Fruit fly (Drosophila melanogaster): ENCODE measurements around the gene CG43850.

CG43850 gene

dm6 chr2L:13412219-13412618, 3.0 kb upstream of the CG43850 start, which contains the start of gene Flad2:
Flad2 (plus strand) TSS chr2L:13412519.
- TF ChIP-seq OdsH (GFP tag; optimal IDR thresholded peaks at IDR 0.05) (no peak), CG6854 (GFP tag; optimal IDR thresholded peaks at IDR 0.05) (no peak), Hr39 (GFP tag; optimal IDR thresholded peaks at IDR 0.05) (no peak), fkh (GFP tag; optimal IDR thresholded peaks at IDR 0.05) (no peak), esn (GFP tag; optimal IDR thresholded peaks at IDR 0.05) (no peak), CG1621 (tag; optimal IDR thresholded peaks at IDR 0.05) (no peak), pdm3 (GFP tag; optimal IDR thresholded peaks at IDR 0.05) (no peak), Ets21C (GFP tag; optimal IDR thresholded peaks at IDR 0.05) (no peak), CG11762 (GFP tag; optimal IDR thresholded peaks at IDR 0.05; ENCODE audit: insufficient read depth) (no peak), achi (GFP tag; optimal IDR thresholded peaks at IDR 0.05) (no peak), Sox102F (GFP tag; optimal IDR thresholded peaks at IDR 0.05) (no peak), CG9139 (GFP tag; optimal IDR thresholded peaks at IDR 0.05) (no peak), Eip78C (GFP tag) (no peak), CG4318 (GFP tag; optimal IDR thresholded peaks at IDR 0.05) (no peak), Blimp-1 (GFP tag; optimal IDR thresholded peaks at IDR 0.05) (no peak), acj6 (GFP tag; optimal IDR thresholded peaks at IDR 0.05) (no peak), Sox14 (GFP tag; optimal IDR thresholded peaks at IDR 0.05) (no peak), vri (GFP tag; optimal IDR thresholded peaks at IDR 0.05) (no peak), Sox15 (GFP tag; optimal IDR thresholded peaks at IDR 0.05) (no peak), Ets96B (tag; optimal IDR thresholded peaks at IDR 0.05) (no peak)

- TF ChIP-seq Smox (GFP tag; optimal IDR thresholded peaks at IDR 0.05), result no peak
- peak; percentile 5 for TF ChIP-seq CG4318 (GFP tag; optimal IDR thresholded peaks at IDR 0.05)
- no peak for TF ChIP-seq pdm3 (GFP tag; optimal IDR thresholded peaks at IDR 0.05)
- TF ChIP-seq CG6163 (GFP tag; IDR thresholded peaks at IDR 0.05), result no peak
- no peak for TF ChIP-seq CG8319 (GFP tag; optimal IDR thresholded peaks at IDR 0.05)
- peak; percentile 63 for TF ChIP-seq Hr4 (GFP tag; optimal IDR thresholded peaks at IDR 0.05)
- TF ChIP-seq CG32006 (GFP tag; optimal IDR thresholded peaks at IDR 0.05), result peak; percentile 61
- no peak for TF ChIP-seq CG11902 (GFP tag; optimal IDR thresholded peaks at IDR 0.05)
- no peak for TF ChIP-seq fd85E (GFP tag; optimal IDR thresholded peaks at IDR 0.05)
- TF ChIP-seq CG6276 (GFP tag; optimal IDR thresholded peaks at IDR 0.05), result peak; percentile 35
- TF ChIP-seq Eip93F (GFP tag; optimal IDR thresholded peaks at IDR 0.05), result no peak
- no peak for TF ChIP-seq Ets21C (GFP tag; optimal IDR thresholded peaks at IDR 0.05)
- peak; percentile 13 for TF ChIP-seq OdsH (GFP tag; optimal IDR thresholded peaks at IDR 0.05)
- TF ChIP-seq topi (GFP tag; optimal IDR thresholded peaks at IDR 0.05), result no peak
- no peak for TF ChIP-seq vri (GFP tag; optimal IDR thresholded peaks at IDR 0.05)
- no peak for TF ChIP-seq CG8632 (GFP tag; optimal IDR thresholded peaks at IDR 0.05)
- no peak for TF ChIP-seq ss (GFP tag; optimal IDR thresholded peaks at IDR 0.05)
- TF ChIP-seq CG1621 (tag; optimal IDR thresholded peaks at IDR 0.05), result no peak
- TF ChIP-seq CG16779 (tag; optimal IDR thresholded peaks at IDR 0.05), result no peak
- TF ChIP-seq CG15336 (GFP tag; IDR thresholded peaks at IDR 0.05), result 0 out of 2 replicates have a peak, but pooled peaks have one; percentile 43
- TF ChIP-seq Gug (GFP tag; IDR thresholded peaks at IDR 0.05), result no peak
- TF ChIP-seq eg (GFP tag; IDR thresholded peaks at IDR 0.05), result no peak
- TF ChIP-seq Hr38 (GFP tag; optimal IDR thresholded peaks at IDR 0.05), result no peak
- no peak for TF ChIP-seq Met (GFP tag; optimal IDR thresholded peaks at IDR 0.05)
- TF ChIP-seq net (GFP tag; optimal IDR thresholded peaks at IDR 0.05), result no peak
- TF ChIP-seq CG34406 (GFP tag; optimal IDR thresholded peaks at IDR 0.05), result no peak
- TF ChIP-seq CG3919 (GFP tag; optimal IDR thresholded peaks at IDR 0.05), result no peak
- peak; percentile 92 for TF ChIP-seq dsx (GFP tag; optimal IDR thresholded peaks at IDR 0.05; ENCODE audit: poor library complexity, severe bottlenecking)
- TF ChIP-seq CG7368 (GFP tag; optimal IDR thresholded peaks at IDR 0.05), result no peak
- TF ChIP-seq CG6854 (GFP tag; optimal IDR thresholded peaks at IDR 0.05), result no peak
- TF ChIP-seq svp (GFP tag), result no peak
- no peak for TF ChIP-seq CG9139 (GFP tag; optimal IDR thresholded peaks at IDR 0.05)
- TF ChIP-seq CG11762 (GFP tag; optimal IDR thresholded peaks at IDR 0.05; ENCODE audit: insufficient read depth), result no peak
- TF ChIP-seq fkh (GFP tag; optimal IDR thresholded peaks at IDR 0.05), result no peak
- TF ChIP-seq lz (GFP tag; optimal IDR thresholded peaks at IDR 0.05), result no peak
- TF ChIP-seq Hr39 (GFP tag; optimal IDR thresholded peaks at IDR 0.05), result no peak
- no peak for TF ChIP-seq CG11294 (GFP tag; IDR thresholded peaks at IDR 0.05)
- TF ChIP-seq CG31627 (GFP tag; optimal IDR thresholded peaks at IDR 0.05), result no peak
- TF ChIP-seq salr (GFP tag; optimal IDR thresholded peaks at IDR 0.05), result peak in 1 of 2 experiments; percentile 44
- no peak for TF ChIP-seq Sox102F (GFP tag; optimal IDR thresholded peaks at IDR 0.05)
- TF ChIP-seq spab (GFP tag; optimal IDR thresholded peaks at IDR 0.05), result no peak
These were observed 15.8 kb downstream of the CG43850 start for dm6 chr2L:13430919-13431502.

Measured in whole organism, prepupa.